Fruit fly (Drosophila melanogaster) whole organism, embryonic: ENCODE measurements around the gene CG12818.

Experiments used
- C15 ChIP-seq: fragments of 200-800 bp; sonication (Bioruptor generic); IDR thresholded peaks from 3 replicates; pipeline ENCODE4 v1.3.6; 2022; ENCODE audit warnings: missing biosample characterization, missing genetic modification characterization
- CG10565 ChIP-seq: fragments of 200-800 bp; sonication (Bioruptor generic); optimal IDR thresholded peaks from 3 replicates; lab custom pipeline; 2016; ENCODE audit warnings: missing biosample characterization, mild to moderate bottlenecking, missing genetic modification characterization
- CG11247 ChIP-seq: fragments of 200-800 bp; sonication (Bioruptor generic); IDR thresholded peaks from 2 replicates; pipeline ENCODE4 v1.3.6; 2022; ENCODE audit warnings: missing biosample characterization, missing genetic modification characterization
- CG13287 ChIP-seq: fragments of 200-800 bp; sonication (Bioruptor generic); IDR thresholded peaks from 2 replicates; pipeline ENCODE4 v1.3.6; 2022; ENCODE audit warnings: missing biosample characterization, missing genetic modification characterization; ENCODE audit not compliant: partially characterized antibody
- CG14710 ChIP-seq: fragments of 200-800 bp; sonication (Bioruptor generic); optimal IDR thresholded peaks from 3 replicates; lab custom pipeline; 2019; ENCODE audit warnings: missing biosample characterization, mild to moderate bottlenecking, missing genetic modification characterization, moderate library complexity
- CG15479 ChIP-seq: fragments of 200-800 bp; sonication (Bioruptor generic); optimal IDR thresholded peaks from 3 replicates; lab custom pipeline; 2019; ENCODE audit warnings: missing biosample characterization, mild to moderate bottlenecking, missing genetic modification characterization, moderate library complexity
- CG17912 ChIP-seq: fragments of 200-800 bp; sonication (Bioruptor generic); optimal IDR thresholded peaks from 2 replicates; lab custom pipeline; 2018; ENCODE audit warnings: missing biosample characterization, mild to moderate bottlenecking, missing genetic modification characterization
- CG2875 ChIP-seq: fragments of 200-800 bp; sonication (Bioruptor generic); optimal IDR thresholded peaks from 2 replicates; lab custom pipeline; 2017; ENCODE audit warnings: missing biosample characterization, mild to moderate bottlenecking, missing genetic modification characterization, missing genetic modification reagents
- CG30020 ChIP-seq: fragments of 200-800 bp; optimal IDR thresholded peaks from 2 replicates; lab custom pipeline; 2019; ENCODE audit warnings: missing biosample characterization, mild to moderate bottlenecking, missing genetic modification characterization, moderate library complexity
- CG3281 ChIP-seq: fragments of 200-800 bp; sonication (Bioruptor generic); optimal IDR thresholded peaks from 3 replicates; lab custom pipeline; 2017; ENCODE audit warnings: missing biosample characterization, mild to moderate bottlenecking, missing genetic modification characterization
- CG34224 ChIP-seq: fragments of 200-800 bp; sonication (Bioruptor generic); IDR thresholded peaks from 3 replicates; pipeline ENCODE4 v1.3.6; 2022; ENCODE audit warnings: missing biosample characterization, missing genetic modification characterization; ENCODE audit not compliant: partially characterized antibody
- CG34422 ChIP-seq: fragments of 200-800 bp; sonication (Bioruptor generic); IDR thresholded peaks from 3 replicates; pipeline ENCODE4 v1.3.6; 2022; ENCODE audit warnings: missing biosample characterization, missing genetic modification characterization
- CG6791 ChIP-seq: fragments of 200-800 bp; sonication (Bioruptor generic); IDR thresholded peaks from 3 replicates; pipeline ENCODE4 v1.3.6; 2022; ENCODE audit warnings: missing biosample characterization, missing genetic modification characterization; ENCODE audit not compliant: partially characterized antibody
- CG6854 ChIP-seq: fragments of 200-800 bp; sonication (Bioruptor generic); optimal IDR thresholded peaks from 3 replicates; lab custom pipeline; 2017; ENCODE audit warnings: missing biosample characterization, mild to moderate bottlenecking, missing genetic modification characterization
- CG7372 ChIP-seq: fragments of 200-800 bp; sonication (Bioruptor generic); IDR thresholded peaks from 2 replicates; pipeline ENCODE4 v1.3.6; 2022; ENCODE audit warnings: missing biosample characterization, missing genetic modification characterization
- CG9609 ChIP-seq: fragments of 200-800 bp; sonication (Bioruptor generic); optimal IDR thresholded peaks from 3 replicates; lab custom pipeline; 2016; ENCODE audit warnings: missing biosample characterization, missing genetic modification characterization
- Ets97D ChIP-seq: fragments of 200-800 bp; sonication (Bioruptor generic); optimal IDR thresholded peaks from 3 replicates; lab custom pipeline; 2016; ENCODE audit warnings: missing biosample characterization, missing genetic modification characterization
- HmgD ChIP-seq: fragments of 200-800 bp; sonication (Bioruptor generic); optimal IDR thresholded peaks from 3 replicates; lab custom pipeline; 2016; ENCODE audit warnings: missing biosample characterization, missing genetic modification characterization
- Hr51 ChIP-seq, 2 experiments: fragments of 200-800 bp; sonication (Bioruptor generic); optimal IDR thresholded peaks; 2 replicates in 1 of 2; 3 replicates in 1 of 2; lab custom pipeline; 2016 to 2018; ENCODE audit warnings: missing biosample characterization in 2 of 2, missing genetic modification characterization in 2 of 2, mild to moderate bottlenecking in 1 of 2, moderate library complexity in 1 of 2
- Hr78 ChIP-seq, 2 experiments: fragments of 200-800 bp in 1 of 2; fragments of >200 bp in 1 of 2; sonication (Bioruptor generic) in 1 of 2; optimal IDR thresholded peaks; 2 replicates each; lab custom pipeline; 2017 to 2019; ENCODE audit warnings: missing biosample characterization in 2 of 2, missing genetic modification characterization in 2 of 2, mild to moderate bottlenecking in 1 of 2, moderate library complexity in 1 of 2
- MTF-1 ChIP-seq: fragments of 200-800 bp; sonication (Bioruptor generic); optimal IDR thresholded peaks from 2 replicates; lab custom pipeline; 2018; ENCODE audit warnings: missing biosample characterization, mild to moderate bottlenecking, missing genetic modification characterization, borderline replicate concordance
- Med ChIP-seq: fragments of 200-800 bp; sonication (Bioruptor generic); peaks from one replicate; lab custom pipeline; 2016; ENCODE audit warnings: missing biosample characterization, missing genetic modification characterization, mild to moderate bottlenecking, inconsistent platforms, moderate library complexity
- Mes4 ChIP-seq: fragments of 200-800 bp; sonication (Bioruptor generic); optimal IDR thresholded peaks from 2 replicates; lab custom pipeline; 2016; ENCODE audit warnings: missing biosample characterization, missing genetic modification characterization
- NC2β ChIP-seq: fragments of 200-800 bp; sonication (Bioruptor generic); optimal IDR thresholded peaks from 2 replicates; lab custom pipeline; 2016; ENCODE audit warnings: missing biosample characterization, missing genetic modification characterization
- NK7.1 ChIP-seq: fragments of 200-800 bp; sonication (Bioruptor generic); optimal IDR thresholded peaks from 3 replicates; lab custom pipeline; 2016; ENCODE audit warnings: missing biosample characterization, missing genetic modification characterization
- Nf-YA ChIP-seq: fragments of 200-800 bp; sonication (Bioruptor generic); IDR thresholded peaks from 2 replicates; pipeline ENCODE4 v1.3.6; 2022; ENCODE audit warnings: missing biosample characterization, missing genetic modification characterization
- Oaz ChIP-seq: fragments of 200-800 bp; sonication (Bioruptor generic); IDR thresholded peaks from 2 replicates; pipeline ENCODE4 v1.3.6; 2022; ENCODE audit warnings: missing biosample characterization, missing genetic modification characterization
- Ptx1 ChIP-seq: fragments of 200-800 bp; sonication (Bioruptor generic); IDR thresholded peaks from 2 replicates; pipeline ENCODE4 v1.3.6; 2022; ENCODE audit warnings: missing biosample characterization, missing genetic modification characterization
- Ravus ChIP-seq: fragments of 200-800 bp; sonication (Bioruptor generic); IDR thresholded peaks from 2 replicates; pipeline ENCODE4 v1.3.6; 2022; ENCODE audit warnings: missing biosample characterization, missing genetic modification characterization
- Xrp1 ChIP-seq: fragments of 200-800 bp; sonication (Bioruptor generic); IDR thresholded peaks from 2 replicates; pipeline ENCODE4 v1.3.6; 2022; ENCODE audit warnings: missing biosample characterization, missing genetic modification characterization
- ato ChIP-seq: fragments of 200-800 bp; sonication (Bioruptor generic); IDR thresholded peaks from 2 replicates; pipeline ENCODE4 v1.3.6; 2022; ENCODE audit warnings: missing biosample characterization, missing genetic modification characterization; ENCODE audit not compliant: partially characterized antibody
- chm ChIP-seq: fragments of 200-800 bp; sonication (Bioruptor generic); IDR thresholded peaks from 2 replicates; pipeline ENCODE4 v1.3.6; 2022; ENCODE audit warnings: missing biosample characterization, missing genetic modification characterization
- crol ChIP-seq: fragments of 200-800 bp; sonication (Bioruptor generic); IDR thresholded peaks from 2 replicates; pipeline ENCODE4 v1.3.6; 2022; ENCODE audit warnings: missing biosample characterization, missing genetic modification characterization
- crp ChIP-seq, 2 experiments: fragments of 200-800 bp; sonication (Bioruptor generic); optimal IDR thresholded peaks; 2 replicates in 1 of 2; 3 replicates in 1 of 2; lab custom pipeline; 2017; ENCODE audit warnings: missing biosample characterization in 2 of 2, missing genetic modification characterization in 2 of 2, mild to moderate bottlenecking in 1 of 2, moderate library complexity in 1 of 2
- exex ChIP-seq: fragments of 200-800 bp; sonication (Bioruptor generic); optimal IDR thresholded peaks from 4 replicates; lab custom pipeline; 2018; ENCODE audit warnings: missing biosample characterization, mild to moderate bottlenecking, missing genetic modification characterization, moderate library complexity
- gem ChIP-seq: fragments of 200-800 bp; sonication (Bioruptor generic); optimal IDR thresholded peaks from 2 replicates; lab custom pipeline; 2019; ENCODE audit warnings: missing biosample characterization, mild to moderate bottlenecking, missing genetic modification characterization, moderate library complexity
- her ChIP-seq: fragments of 200-800 bp; sonication (Bioruptor generic); optimal IDR thresholded peaks from 2 replicates; lab custom pipeline; 2016; ENCODE audit warnings: missing biosample characterization, missing genetic modification characterization
- lola ChIP-seq, 3 experiments: fragments of >200 bp in 2 of 3; fragments of 200-800 bp in 1 of 3; sonication (Bioruptor generic) in 1 of 3; optimal IDR thresholded peaks; 2 replicates each; lab custom pipeline; 2017 to 2019; ENCODE audit warnings: missing biosample characterization in 3 of 3, missing genetic modification characterization in 3 of 3, mild to moderate bottlenecking in 1 of 3, moderate library complexity in 1 of 3
- mam ChIP-seq: fragments of 200-800 bp; sonication (Bioruptor generic); optimal IDR thresholded peaks from 3 replicates; lab custom pipeline; 2016; ENCODE audit warnings: missing biosample characterization, missing genetic modification characterization
- otp ChIP-seq: fragments of 200-800 bp; sonication (Bioruptor generic); IDR thresholded peaks from 3 replicates; pipeline ENCODE4, ENCODE4 v1.3.6; 2022; ENCODE audit warnings: missing biosample characterization, missing genetic modification characterization
- pros ChIP-seq: fragments of 200-800 bp; sonication (Bioruptor generic); optimal IDR thresholded peaks from 3 replicates; lab custom pipeline; 2019; ENCODE audit warnings: missing biosample characterization, mild to moderate bottlenecking, missing genetic modification characterization, moderate library complexity
- salm ChIP-seq: fragments of 200-800 bp; sonication (Bioruptor generic); optimal IDR thresholded peaks from 2 replicates; lab custom pipeline; 2018; ENCODE audit warnings: missing biosample characterization, mild to moderate bottlenecking, missing genetic modification characterization
- scrt ChIP-seq: fragments of 200-800 bp; sonication (Bioruptor generic); optimal IDR thresholded peaks from 2 replicates; lab custom pipeline; 2018; ENCODE audit warnings: missing biosample characterization, mild to moderate bottlenecking, missing genetic modification characterization, moderate library complexity
- so ChIP-seq: fragments of 200-800 bp; sonication (Bioruptor generic); IDR thresholded peaks from 3 replicates; pipeline ENCODE4 v1.3.6; 2022; ENCODE audit warnings: missing biosample characterization, missing genetic modification characterization
- tgo ChIP-seq: fragments of 200-800 bp; sonication (Bioruptor generic); IDR thresholded peaks from 3 replicates; pipeline ENCODE4 v1.3.6; 2022; ENCODE audit warnings: missing biosample characterization, missing genetic modification characterization
- tio ChIP-seq: fragments of 200-800 bp; sonication (Bioruptor generic); optimal IDR thresholded peaks from 2 replicates; lab custom pipeline; 2017; ENCODE audit warnings: missing biosample characterization, missing genetic modification characterization, inconsistent platforms
- ttk ChIP-seq: fragments of 200-800 bp; sonication (Bioruptor generic); IDR thresholded peaks from 2 replicates; pipeline ENCODE4 v2.1.2; 2022; ENCODE audit warnings: missing biosample characterization, missing genetic modification characterization
- usp ChIP-seq: fragments of >200 bp; optimal IDR thresholded peaks from 2 replicates; lab custom pipeline; 2017; ENCODE audit warnings: missing biosample characterization, missing genetic modification characterization
- wek ChIP-seq: fragments of 200-800 bp; sonication (Bioruptor generic); optimal IDR thresholded peaks from 3 replicates; lab custom pipeline; 2018; ENCODE audit warnings: missing biosample characterization, mild to moderate bottlenecking, missing genetic modification characterization, moderate library complexity
- wor ChIP-seq: fragments of 200-800 bp; sonication (Bioruptor generic); IDR thresholded peaks from 2 replicates; pipeline ENCODE4 v1.3.6; 2022; ENCODE audit warnings: missing biosample characterization, missing genetic modification characterization
- z ChIP-seq: fragments of 200-800 bp; sonication (Bioruptor generic); IDR thresholded peaks from 3 replicates; pipeline ENCODE4 v1.3.6; 2022; ENCODE audit warnings: missing biosample characterization, missing genetic modification characterization

The CG12818 gene

dm6 chr3R:10351960-10352458 is 20.6 kb downstream of the CG12818 start (continued):
- TF ChIP-seq CG14710 (tag; lab: Kevin White, UChicago): no peak
- TF ChIP-seq NC2β (GFP tag; lab: Kevin White, UChicago): no peak
- TF ChIP-seq wek (GFP tag; lab: Kevin White, UChicago): no peak
- TF ChIP-seq tgo (GFP tag; lab: Robert Waterston, UW): no peak
- no peak for TF ChIP-seq ttk (GFP tag; lab: Robert Waterston, UW)
- no peak for TF ChIP-seq chm
- TF ChIP-seq CG30020: no peak
- no peak for TF ChIP-seq CG13287 (GFP tag; lab: Robert Waterston, UW)
- no peak for TF ChIP-seq C15 (GFP tag; lab: Robert Waterston, UW)
- TF ChIP-seq NK7.1: no peak
- TF ChIP-seq z (GFP tag; lab: Robert Waterston, UW): no peak
- no peak for TF ChIP-seq CG6854 (GFP tag; lab: Kevin White, UChicago)
- no peak for TF ChIP-seq her (GFP tag; lab: Kevin White, UChicago)
- TF ChIP-seq CG3281 (GFP tag; lab: Kevin White, UChicago): no peak
- no peak for TF ChIP-seq exex (tag; lab: Kevin White, UChicago)
- no peak for TF ChIP-seq Ets97D (GFP tag; lab: Kevin White, UChicago)
- TF ChIP-seq CG6791 (GFP tag; lab: Robert Waterston, UW): no peak
- no peak for TF ChIP-seq CG34422 (GFP tag; lab: Robert Waterston, UW)
- no peak for TF ChIP-seq CG34224 (GFP tag; lab: Robert Waterston, UW)
- no peak for TF ChIP-seq Ravus
- no peak for TF ChIP-seq tio (GFP tag; lab: Kevin White, UChicago)
- TF ChIP-seq otp (GFP tag; lab: Robert Waterston, UW): no peak
- no peak for TF ChIP-seq Nf-YA (GFP tag; lab: Robert Waterston, UW)
- TF ChIP-seq CG7372: no peak
- TF ChIP-seq so: no peak
- TF ChIP-seq usp (GFP tag; lab: Kevin White, UChicago): no peak
- no peak for TF ChIP-seq wor (GFP tag; lab: Robert Waterston, UW)
- peak in 1 of 2 experiments; percentile 77 for TF ChIP-seq Hr51 (GFP tag; optimal IDR thresholded peaks at IDR 0.05; lab: Kevin White, UChicago)
- no peak for TF ChIP-seq CG17912 (GFP tag; lab: Kevin White, UChicago)
- no peak for TF ChIP-seq lola (GFP tag; optimal IDR thresholded peaks at IDR 0.05; lab: Kevin White, UChicago)
- TF ChIP-seq CG15479 (GFP tag; lab: Kevin White, UChicago): no peak
- TF ChIP-seq Ptx1 (GFP tag; lab: Robert Waterston, UW): no peak
- TF ChIP-seq Hr78 (GFP tag; optimal IDR thresholded peaks at IDR 0.05; lab: Kevin White, UChicago): no peak
- no peak for TF ChIP-seq CG11247 (GFP tag; lab: Robert Waterston, UW)
- TF ChIP-seq mam: no peak
- peak; percentile 62 for TF ChIP-seq Med (GFP tag; lab: Kevin White, UChicago)
- TF ChIP-seq pros (GFP tag; lab: Kevin White, UChicago): peak; percentile 49
- TF ChIP-seq gem (tag; lab: Kevin White, UChicago): no peak
- TF ChIP-seq Mes4: no peak
- TF ChIP-seq Oaz (GFP tag; lab: Robert Waterston, UW): no peak
- TF ChIP-seq crp (GFP tag; optimal IDR thresholded peaks at IDR 0.05; lab: Kevin White, UChicago): no peak
- no peak for TF ChIP-seq ato (GFP tag; lab: Robert Waterston, UW)
- TF ChIP-seq crol (GFP tag; lab: Robert Waterston, UW): no peak
- peak; percentile 92 for TF ChIP-seq scrt (GFP tag; lab: Kevin White, UChicago)
- TF ChIP-seq HmgD: no peak
- no peak for TF ChIP-seq CG2875 (GFP tag; lab: Kevin White, UChicago)
- no peak for TF ChIP-seq CG10565 (GFP tag; lab: Kevin White, UChicago)
- no peak for TF ChIP-seq CG9609 (GFP tag; lab: Kevin White, UChicago)
- no peak for TF ChIP-seq salm (tag; lab: Kevin White, UChicago)
- no peak for TF ChIP-seq MTF-1
- TF ChIP-seq Xrp1 (GFP tag; lab: Robert Waterston, UW): no peak
